Worm (Caenorhabditis elegans): Measurements from ENCODE around the gene Y58A7A.1.

ce11 chrV:5113654-5114053 is 44.3 kb upstream of the Y58A7A.1 start, which contains the start of gene C04F5.8:
- TF ChIP-seq nhr-12 (tag; optimal IDR thresholded peaks at IDR 0.05) = no peak
- no peak for TF ChIP-seq ama-1 (optimal IDR thresholded peaks at IDR 0.05)
- no peak for TF ChIP-seq nhr-25 (tag; optimal IDR thresholded peaks at IDR 0.05)
- TF ChIP-seq nhr-23 (tag; optimal IDR thresholded peaks at IDR 0.05) = no peak
- no peak for TF ChIP-seq elt-2 (tag; optimal IDR thresholded peaks at IDR 0.05)
- TF ChIP-seq fos-1 (tag; optimal IDR thresholded peaks at IDR 0.05) = no peak
- no peak for TF ChIP-seq mml-1 (tag; optimal IDR thresholded peaks at IDR 0.05)
- no peak for TF ChIP-seq pqm-1 (tag; optimal IDR thresholded peaks at IDR 0.05)
- no peak for TF ChIP-seq elt-3 (tag; optimal IDR thresholded peaks at IDR 0.05)
